Worm (Caenorhabditis elegans): ENCODE measurements around the gene T26H8.5.

Gene T26H8.5

ce11 chrV:15349044-15349443 is 43.6 kb upstream of the T26H8.5 start, which contains the start of gene clec-230:
Gene clec-230 (minus strand): TSS chrV:15349144.
- no peak for TF ChIP-seq nhr-12 (tag; optimal IDR thresholded peaks at IDR 0.05)
- TF ChIP-seq cnd-1 (tag; optimal IDR thresholded peaks at IDR 0.05): no peak
- no peak for TF ChIP-seq sem-2 (GFP tag; optimal IDR thresholded peaks at IDR 0.05)
- TF ChIP-seq unc-62 (GFP tag; optimal IDR thresholded peaks at IDR 0.05): no peak
- no peak for TF ChIP-seq lin-13 (tag; optimal IDR thresholded peaks at IDR 0.05)
- no peak for TF ChIP-seq unc-39 (tag; optimal IDR thresholded peaks at IDR 0.05)
- no peak for TF ChIP-seq blmp-1 (tag; optimal IDR thresholded peaks at IDR 0.05)
- TF ChIP-seq lin-32 (GFP tag; optimal IDR thresholded peaks at IDR 0.05): no peak
- TF ChIP-seq lsy-2 (tag; optimal IDR thresholded peaks at IDR 0.05): no peak
- TF ChIP-seq sptf-1 (tag; optimal IDR thresholded peaks at IDR 0.05): no peak
- no peak for TF ChIP-seq ham-2 (GFP tag; optimal IDR thresholded peaks at IDR 0.05)
- no peak for TF ChIP-seq mep-1 (tag; optimal IDR thresholded peaks at IDR 0.05)
- TF ChIP-seq snpc-4 (tag; optimal IDR thresholded peaks at IDR 0.05): no peak

- TF ChIP-seq ceh-39 (tag; optimal IDR thresholded peaks at IDR 0.05): no peak
Observed at ce11 chrV:15347292-15347691, 41.9 kb upstream of the T26H8.5 start, which contains the start of gene C29F3.3. Gene C29F3.3 (minus strand): TSS chrV:15347392.

- TF ChIP-seq zip-8 (tag; optimal IDR thresholded peaks at IDR 0.05) (no peak), hlh-1 (tag; optimal IDR thresholded peaks at IDR 0.05) (no peak), lin-32 (GFP tag; optimal IDR thresholded peaks at IDR 0.05) (no peak), nhr-237 (tag; optimal IDR thresholded peaks at IDR 0.05) (no peak), mab-5 (tag; optimal IDR thresholded peaks at IDR 0.05) (no peak), mep-1 (tag; optimal IDR thresholded peaks at IDR 0.05) (no peak), M03D4.4 (tag; optimal IDR thresholded peaks at IDR 0.05) (no peak), drap-1 (GFP tag; optimal IDR thresholded peaks at IDR 0.05) (no peak), pha-4 (tag; optimal IDR thresholded peaks at IDR 0.05) (no peak), nhr-76 (tag; optimal IDR thresholded peaks at IDR 0.05) (no peak), ceh-83 (GFP tag; optimal IDR thresholded peaks at IDR 0.05) (no peak), flh-1 (GFP tag; optimal IDR thresholded peaks at IDR 0.05) (no peak), elt-1 (tag; optimal IDR thresholded peaks at IDR 0.05; ENCODE audit: borderline replicate concordance, insufficient read depth) (no peak), ham-2 (GFP tag; optimal IDR thresholded peaks at IDR 0.05) (no peak), nhr-2 (tag; optimal IDR thresholded peaks at IDR 0.05) (no peak), nhr-28 (tag; optimal IDR thresholded peaks at IDR 0.05) (no peak), unc-39 (tag; optimal IDR thresholded peaks at IDR 0.05) (no peak)
Observed at ce11 chrV:15344481-15344880, 39.1 kb upstream of the T26H8.5 start, which contains the start of gene wrt-8. Gene wrt-8 (minus strand): TSS chrV:15344581.

ce11 chrV:15341404-15341803 is 36.0 kb upstream of the T26H8.5 start, which contains the start of gene clec-229:
Gene clec-229 (minus strand): TSS chrV:15341504.
- TF ChIP-seq mab-5 (tag; optimal IDR thresholded peaks at IDR 0.05): no peak
- TF ChIP-seq pha-4 (tag; optimal IDR thresholded peaks at IDR 0.05): no peak
- TF ChIP-seq M03D4.4 (tag; optimal IDR thresholded peaks at IDR 0.05): no peak

- TF ChIP-seq lsy-2 (tag; optimal IDR thresholded peaks at IDR 0.05) (no peak), blmp-1 (tag; optimal IDR thresholded peaks at IDR 0.05) (no peak), pha-4 (tag; optimal IDR thresholded peaks at IDR 0.05) (no peak), sem-2 (GFP tag; optimal IDR thresholded peaks at IDR 0.05) (no peak), lin-32 (GFP tag; optimal IDR thresholded peaks at IDR 0.05) (no peak), bed-3 (GFP tag; optimal IDR thresholded peaks at IDR 0.05) (no peak), ces-1 (GFP tag; optimal IDR thresholded peaks at IDR 0.05) (no peak), ham-2 (GFP tag; optimal IDR thresholded peaks at IDR 0.05) (no peak), snpc-4 (tag; optimal IDR thresholded peaks at IDR 0.05) (no peak), unc-62 (GFP tag; optimal IDR thresholded peaks at IDR 0.05) (no peak)
Observed at ce11 chrV:15339363-15339762, 34.0 kb upstream of the T26H8.5 start, which contains the start of gene clec-228. Gene clec-228 (minus strand): TSS chrV:15339463.

DNA sequence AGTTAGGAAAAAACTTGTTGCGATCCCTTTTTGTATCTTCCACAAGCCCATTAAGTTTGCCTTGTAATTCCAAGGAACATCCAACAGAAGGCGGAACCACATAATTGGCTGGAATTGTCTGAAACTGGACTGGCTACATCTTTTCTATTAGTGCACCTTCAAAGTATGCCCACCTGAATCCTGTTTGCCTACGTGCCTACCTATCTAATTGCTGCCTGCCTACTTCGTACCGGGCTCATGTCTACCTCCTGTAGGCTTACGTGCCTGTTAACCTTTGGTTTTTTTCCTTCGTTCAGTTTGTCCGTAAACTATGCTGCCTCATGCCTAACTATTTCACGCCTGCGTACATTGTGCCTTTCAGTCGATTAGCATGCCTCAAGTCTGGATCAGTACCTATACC is 32.0 kb upstream of the T26H8.5 start, which contains the start of gene wrt-7:
Gene wrt-7, minus strand, starts transcription at position 101 of the 400 bp plus-strand sequence.
- TF ChIP-seq flh-1 (GFP tag; optimal IDR thresholded peaks at IDR 0.05): no peak
- TF ChIP-seq tbx-8 (GFP tag; optimal IDR thresholded peaks at IDR 0.05): no peak
- no peak for TF ChIP-seq unc-120 (tag; optimal IDR thresholded peaks at IDR 0.05; ENCODE audit: poor library complexity, severe bottlenecking)
- no peak for TF ChIP-seq sem-2 (GFP tag; optimal IDR thresholded peaks at IDR 0.05)
- no peak for TF ChIP-seq snpc-4 (tag; optimal IDR thresholded peaks at IDR 0.05)
- no peak for TF ChIP-seq lin-13 (tag; optimal IDR thresholded peaks at IDR 0.05)
- no peak for TF ChIP-seq elt-1 (tag; optimal IDR thresholded peaks at IDR 0.05; ENCODE audit: borderline replicate concordance, insufficient read depth)
- no peak for TF ChIP-seq hlh-1 (tag; optimal IDR thresholded peaks at IDR 0.05)
- TF ChIP-seq M03D4.4 (tag; optimal IDR thresholded peaks at IDR 0.05): no peak
- no peak for TF ChIP-seq ham-2 (GFP tag; optimal IDR thresholded peaks at IDR 0.05)
- no peak for TF ChIP-seq nhr-2 (tag; optimal IDR thresholded peaks at IDR 0.05)
- TF ChIP-seq zip-8 (tag; optimal IDR thresholded peaks at IDR 0.05): no peak
- TF ChIP-seq blmp-1 (tag; optimal IDR thresholded peaks at IDR 0.05): no peak
- TF ChIP-seq ceh-43 (GFP tag; optimal IDR thresholded peaks at IDR 0.05): no peak
- no peak for TF ChIP-seq nhr-28 (tag; optimal IDR thresholded peaks at IDR 0.05)
